Worm (Caenorhabditis elegans) whole organism, L3 larva: ENCODE measurements around the gene nsy-7.
"Not testable (repeated sequence)": the region's sequence is repeated elsewhere in the genome, so short reads cannot be mapped to it uniquely, and the experiment has no call there.

Experiments used
- daf-12 ChIP-seq: fragments of 150-350 bp; optimal IDR thresholded peaks from 2 replicates; lab custom pipeline; 2014; ENCODE audit warnings: missing biosample characterization, missing genetic modification reagents, missing genetic modification characterization
- elt-3 ChIP-seq, 3 experiments: fragments of 150-350 bp in 1 of 3; sonication (generic microtip) in 2 of 3; optimal IDR thresholded peaks; 2 replicates in 2 of 3; 4 replicates in 1 of 3; lab custom pipeline; 2014 to 2017; ENCODE audit warnings: missing biosample characterization in 3 of 3, missing genetic modification characterization in 3 of 3
- nhr-12 ChIP-seq: fragments of 150-350 bp; optimal IDR thresholded peaks from 2 replicates; lab custom pipeline; 2014; ENCODE audit warnings: missing biosample characterization, missing genetic modification characterization
- nhr-28 ChIP-seq: fragments of 150-350 bp; optimal IDR thresholded peaks from 2 replicates; lab custom pipeline; 2014; ENCODE audit warnings: missing biosample characterization, missing genetic modification characterization
- nhr-76 ChIP-seq: fragments of 150-350 bp; sonication (generic microtip); optimal IDR thresholded peaks from 5 replicates; lab custom pipeline; 2014; ENCODE audit warnings: missing biosample characterization, missing genetic modification characterization
- pqm-1 ChIP-seq: fragments of 150-350 bp; optimal IDR thresholded peaks from 2 replicates; lab custom pipeline; 2017; ENCODE audit warnings: missing biosample characterization, missing genetic modification characterization, inconsistent platforms
- tbx-2 ChIP-seq: sonication (generic microtip); optimal IDR thresholded peaks from 2 replicates; lab custom pipeline; 2016; ENCODE audit warnings: mild to moderate bottlenecking, missing genetic modification characterization, missing compliant biosample characterization

DNA sequence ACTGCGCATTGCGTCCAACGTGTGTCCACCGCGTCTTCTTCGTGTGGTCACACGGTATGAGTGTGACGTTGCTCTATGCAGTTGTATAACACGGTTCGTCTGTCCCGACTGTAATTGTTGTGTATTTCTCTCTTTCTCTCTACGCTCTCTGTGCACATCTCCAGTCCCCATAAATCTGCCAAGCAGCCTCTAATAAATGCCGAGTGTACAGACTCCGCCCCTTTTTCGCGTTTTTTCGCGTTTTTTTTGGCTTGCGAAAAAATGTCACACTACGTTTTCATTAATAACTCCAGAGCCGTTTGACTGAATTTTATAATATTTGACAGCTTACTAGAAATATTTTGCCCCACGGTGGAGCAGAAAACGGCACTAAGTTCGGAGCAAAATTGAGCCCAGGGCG is 35.9 kb upstream of the nsy-7 start, which contains the start of gene erp-44.3:
- not testable (repeated sequence) for TF ChIP-seq nhr-76; elt-3 (tag; optimal IDR thresholded peaks at IDR 0.05; lab: Kevin White, UChicago); pqm-1 (tag; lab: Kevin White, UChicago); daf-12 (tag; lab: Kevin White, UChicago); tbx-2 (tag; lab: Kevin White, UChicago); nhr-12 (tag; lab: Kevin White, UChicago); nhr-28 (tag; lab: Kevin White, UChicago)
